Worm (Caenorhabditis elegans) whole organism, early embryonic: ENCODE results near the gene rfc-1.

Experiments used
- aly-1 ChIP-seq: sonication (generic microtip); optimal IDR thresholded peaks from 2 replicates; lab custom pipeline; 2016; ENCODE audit warnings: missing genetic modification characterization, missing compliant biosample characterization
- ama-1 ChIP-seq: fragments of 150-350 bp; optimal IDR thresholded peaks from 2 replicates; lab custom pipeline; 2014
- ets-7 ChIP-seq: sonication (generic microtip); optimal IDR thresholded peaks from 2 replicates; lab custom pipeline; 2016; ENCODE audit warnings: missing genotype, missing genetic modification characterization, missing compliant biosample characterization
- sea-1 ChIP-seq: fragments of 200-800 bp; sonication (Bioruptor generic); conservative IDR thresholded peaks from 2 replicates; pipeline ENCODE4 v1.3.6; 2022; ENCODE audit warnings: missing genetic modification characterization, missing compliant biosample characterization
- tbx-11 ChIP-seq: fragments of 200-800 bp; sonication (Bioruptor generic); IDR thresholded peaks from 2 replicates; pipeline ENCODE4 v1.3.6; 2022; ENCODE audit warnings: missing genetic modification characterization, missing compliant biosample characterization
- tbx-37 ChIP-seq: fragments of 200-800 bp; sonication (Bioruptor generic); conservative IDR thresholded peaks from 2 replicates; pipeline ENCODE4 v1.3.6; 2022; ENCODE audit warnings: missing genetic modification reagents, missing genetic modification characterization, missing compliant biosample characterization

ce11 chrV:14659595-14659994 lies 13.8 kb upstream of the rfc-1 start:
- no peak for TF ChIP-seq ets-7 (tag; lab: Kevin White, UChicago)
- no peak for TF ChIP-seq ama-1 (lab: Kevin White, UChicago)
- no peak for TF ChIP-seq aly-1 (tag; lab: Kevin White, UChicago)
- no peak for TF ChIP-seq tbx-11
- no peak for TF ChIP-seq sea-1 (GFP tag; lab: Robert Waterston, UW)
- no peak for TF ChIP-seq tbx-37 (GFP tag; lab: Robert Waterston, UW)
